Worm (Caenorhabditis elegans): ENCODE results near the gene lhpp-1.

Gene lhpp-1

ce11 chrV:12113726-12114125 is 2.1 kb upstream of the lhpp-1 start:
- TF ChIP-seq unc-62 (GFP tag; optimal IDR thresholded peaks at IDR 0.05): no peak

ce11 chrV:12106841-12107240 is 4.8 kb downstream of the lhpp-1 start, which contains the start of gene nhr-136:
Gene nhr-136, plus strand, starts transcription at chrV:12107141.
- TF ChIP-seq unc-62 (GFP tag; optimal IDR thresholded peaks at IDR 0.05): no peak

- no peak for TF ChIP-seq unc-62 (GFP tag; optimal IDR thresholded peaks at IDR 0.05)
These were observed 7.7 kb downstream of the lhpp-1 start, which contains the start of gene nhr-153 for ce11 chrV:12103920-12104319. Gene nhr-153, plus strand, starts transcription at chrV:12104220.

ce11 chrV:12100794-12101343 is 10.7 kb downstream of the lhpp-1 start, which contains the start of gene nhr-154:
Gene nhr-154, plus strand, starts transcription at chrV:12101293.
- no peak for TF ChIP-seq unc-62 (GFP tag; optimal IDR thresholded peaks at IDR 0.05)

ce11 chrV:12098123-12098522 is 13.5 kb downstream of the lhpp-1 start, which contains the start of gene nhr-209:
Gene nhr-209, plus strand, starts transcription at chrV:12098149.
- no peak for TF ChIP-seq unc-62 (GFP tag; optimal IDR thresholded peaks at IDR 0.05)

- no peak for TF ChIP-seq unc-62 (GFP tag; optimal IDR thresholded peaks at IDR 0.05)
These were observed 15.7 kb downstream of the lhpp-1 start, which contains the start of gene nhr-207 for ce11 chrV:12095865-12096264. Gene nhr-207, plus strand, starts transcription at chrV:12096146.

ce11 chrV:12094030-12094429 is 17.6 kb downstream of the lhpp-1 start, which contains the start of gene nhr-208:
Gene nhr-208, plus strand, starts transcription at chrV:12094317.
- TF ChIP-seq unc-62 (GFP tag; optimal IDR thresholded peaks at IDR 0.05): no peak

- TF ChIP-seq unc-62 (GFP tag; optimal IDR thresholded peaks at IDR 0.05): no peak
These were observed 19.8 kb downstream of the lhpp-1 start, which contains the start of gene nhr-206 for ce11 chrV:12091759-12092158. Gene nhr-206, plus strand, starts transcription at chrV:12092006.

ce11 chrV:12088773-12089172 is 22.8 kb downstream of the lhpp-1 start, which contains the start of gene R07B7.12:
Gene R07B7.12, plus strand, starts transcription at chrV:12089073.
- no peak for TF ChIP-seq unc-62 (GFP tag; optimal IDR thresholded peaks at IDR 0.05)

- no peak for TF ChIP-seq unc-62 (GFP tag; optimal IDR thresholded peaks at IDR 0.05)
These were observed 24.7 kb downstream of the lhpp-1 start, which contains the start of gene gana-1 for ce11 chrV:12086934-12087333. Gene gana-1, plus strand, starts transcription at chrV:12087234.

ce11 chrV:12085867-12086634 is 25.6 kb downstream of the lhpp-1 start:
- TF ChIP-seq unc-62 (GFP tag; optimal IDR thresholded peaks at IDR 0.05): no peak

ce11 chrV:12084216-12084615 is 27.4 kb downstream of the lhpp-1 start, which contains the start of gene R07B7.8:
Gene R07B7.8, minus strand, starts transcription at chrV:12084316.
- no peak for TF ChIP-seq unc-62 (GFP tag; optimal IDR thresholded peaks at IDR 0.05)

ce11 chrV:12082932-12083331 is 28.7 kb downstream of the lhpp-1 start, which contains the start of gene R07B7.10:
Gene R07B7.10, plus strand, starts transcription at chrV:12083216.
- no peak for TF ChIP-seq unc-62 (GFP tag; optimal IDR thresholded peaks at IDR 0.05)

- TF ChIP-seq unc-62 (GFP tag; optimal IDR thresholded peaks at IDR 0.05): no peak
These were observed 31.3 kb downstream of the lhpp-1 start, which contains the start of gene R07B7.9 for ce11 chrV:12080274-12080673. Gene R07B7.9, minus strand, starts transcription at chrV:12080374.

- TF ChIP-seq unc-62 (GFP tag; optimal IDR thresholded peaks at IDR 0.05): no peak
These were observed 35.6 kb downstream of the lhpp-1 start for ce11 chrV:12075983-12076382.

ce11 chrV:12074886-12075285 is 36.7 kb downstream of the lhpp-1 start, which contains the start of gene R07B7.6:
Gene R07B7.6, minus strand, starts transcription at chrV:12074986.
- TF ChIP-seq unc-62 (GFP tag; optimal IDR thresholded peaks at IDR 0.05): no peak
